Worm (Caenorhabditis elegans): Measurements from ENCODE around the gene R02D1.2.

ce11 chrV:4332450-4332849 is 9.8 kb upstream of the R02D1.2 start, which contains the start of gene oac-12:
- no peak for TF ChIP-seq egl-27 (tag; optimal IDR thresholded peaks at IDR 0.05)
- TF ChIP-seq nhr-28 (tag; optimal IDR thresholded peaks at IDR 0.05): no peak
- no peak for TF ChIP-seq zag-1 (tag; optimal IDR thresholded peaks at IDR 0.05)
- no peak for TF ChIP-seq nhr-237 (tag; optimal IDR thresholded peaks at IDR 0.05)
- no peak for TF ChIP-seq F10B5.3 (tag; optimal IDR thresholded peaks at IDR 0.05)
- TF ChIP-seq ztf-11 (tag; optimal IDR thresholded peaks at IDR 0.05): no peak
- TF ChIP-seq pha-4 (GFP tag; IDR thresholded peaks at IDR 0.05): no peak
- no peak for TF ChIP-seq pha-4 (tag; optimal IDR thresholded peaks at IDR 0.05)
- TF ChIP-seq dve-1 (tag; optimal IDR thresholded peaks at IDR 0.05; ENCODE audit: insufficient read depth): no peak
- no peak for TF ChIP-seq lin-39 (tag; optimal IDR thresholded peaks at IDR 0.05)
- TF ChIP-seq nhr-25 (tag; optimal IDR thresholded peaks at IDR 0.05; ENCODE audit: borderline replicate concordance, insufficient read depth): no peak

Measured in whole organism, L4 larva.